Fruit fly (Drosophila melanogaster) whole organism, embryonic: ENCODE measurements around the gene Orct2.

Experiments
- Aef1 ChIP-seq: fragments of 200-800 bp; sonication (Bioruptor generic); IDR thresholded peaks from 3 replicates; pipeline ENCODE4 v1.3.6; 2022; ENCODE audit warnings: missing biosample characterization, missing genetic modification characterization
- B-H1 ChIP-seq: fragments of 200-800 bp; sonication (Bioruptor generic); IDR thresholded peaks from 3 replicates; pipeline ENCODE4 v1.3.6; 2022; ENCODE audit warnings: missing biosample characterization, missing genetic modification characterization
- CG12744 ChIP-seq: fragments of 200-800 bp; sonication (Bioruptor generic); optimal IDR thresholded peaks from 2 replicates; lab custom pipeline; 2016; ENCODE audit warnings: missing biosample characterization, missing genetic modification characterization
- CG13296 ChIP-seq: fragments of 200-800 bp; sonication (Bioruptor generic); optimal IDR thresholded peaks from 3 replicates; lab custom pipeline; 2018; ENCODE audit warnings: missing biosample characterization, mild to moderate bottlenecking, missing genetic modification characterization
- CG13424 ChIP-seq: fragments of 200-800 bp; sonication (Bioruptor generic); optimal IDR thresholded peaks from 2 replicates; lab custom pipeline; 2019; ENCODE audit warnings: missing biosample characterization, mild to moderate bottlenecking, missing genetic modification characterization, moderate library complexity
- CG14014 ChIP-seq: fragments of 200-800 bp; sonication (Bioruptor generic); IDR thresholded peaks from 2 replicates; pipeline ENCODE4 v1.3.6; 2022; ENCODE audit warnings: missing biosample characterization, missing genetic modification characterization
- CG17802 ChIP-seq: fragments of 200-800 bp; sonication (Bioruptor generic); optimal IDR thresholded peaks from 2 replicates; lab custom pipeline; 2018; ENCODE audit warnings: missing biosample characterization, mild to moderate bottlenecking, missing genetic modification characterization, moderate library complexity
- CG2712 ChIP-seq: fragments of 200-800 bp; optimal IDR thresholded peaks from 3 replicates; lab custom pipeline; 2019; ENCODE audit warnings: missing biosample characterization, mild to moderate bottlenecking, missing genetic modification characterization, moderate library complexity
- CG2875 ChIP-seq: fragments of 200-800 bp; sonication (Bioruptor generic); optimal IDR thresholded peaks from 2 replicates; lab custom pipeline; 2017; ENCODE audit warnings: missing biosample characterization, mild to moderate bottlenecking, missing genetic modification characterization, missing genetic modification reagents
- CG31365 ChIP-seq: fragments of 200-800 bp; sonication (Bioruptor generic); optimal IDR thresholded peaks from 2 replicates; lab custom pipeline; 2018; ENCODE audit warnings: missing biosample characterization, mild to moderate bottlenecking, missing genetic modification characterization
- CG3163 ChIP-seq: fragments of 200-800 bp; sonication (Bioruptor generic); optimal IDR thresholded peaks from 3 replicates; lab custom pipeline; 2016; ENCODE audit warnings: missing biosample characterization, missing genetic modification characterization
- CG32767 ChIP-seq: fragments of 200-800 bp; sonication (Bioruptor generic); IDR thresholded peaks from 2 replicates; pipeline ENCODE4 v1.3.6; 2022; ENCODE audit warnings: missing biosample characterization, missing genetic modification characterization
- CG33557 ChIP-seq: fragments of 200-800 bp; sonication (Bioruptor generic); optimal IDR thresholded peaks from 2 replicates; lab custom pipeline; 2019; ENCODE audit warnings: missing biosample characterization, mild to moderate bottlenecking, missing genetic modification characterization, moderate library complexity
- CG4328 ChIP-seq: fragments of 200-800 bp; sonication (Bioruptor generic); optimal IDR thresholded peaks from 3 replicates; lab custom pipeline; 2017; ENCODE audit warnings: missing biosample characterization, missing genetic modification reagents, missing genetic modification characterization
- CG4424 ChIP-seq: fragments of 200-800 bp; sonication (Bioruptor generic); optimal IDR thresholded peaks from 3 replicates; lab custom pipeline; 2016; ENCODE audit warnings: missing biosample characterization, missing genetic modification characterization
- CG8359 ChIP-seq: fragments of 200-800 bp; sonication (Bioruptor generic); optimal IDR thresholded peaks from 2 replicates; lab custom pipeline; 2017; ENCODE audit warnings: missing biosample characterization, mild to moderate bottlenecking, missing genetic modification characterization, borderline replicate concordance
- CG9817 ChIP-seq: fragments of 200-800 bp; sonication (Bioruptor generic); optimal IDR thresholded peaks from 2 replicates; lab custom pipeline; 2018; ENCODE audit warnings: missing biosample characterization, mild to moderate bottlenecking, missing genetic modification characterization, moderate library complexity
- Deaf1 ChIP-seq: fragments of 200-800 bp; optimal IDR thresholded peaks from 3 replicates; lab custom pipeline; 2019; ENCODE audit warnings: missing biosample characterization, mild to moderate bottlenecking, missing genetic modification characterization, moderate library complexity
- Dip2 ChIP-seq: fragments of 200-800 bp; sonication (Bioruptor generic); IDR thresholded peaks from 2 replicates; pipeline ENCODE4 v1.3.6; 2022; ENCODE audit warnings: missing biosample characterization, missing genetic modification characterization
- Dp ChIP-seq: fragments of 200-800 bp; sonication (Bioruptor generic); optimal IDR thresholded peaks from 2 replicates; lab custom pipeline; 2018; ENCODE audit warnings: missing biosample characterization, mild to moderate bottlenecking, missing genetic modification characterization, moderate library complexity
- Dref ChIP-seq: fragments of 200-800 bp; sonication (Bioruptor generic); IDR thresholded peaks from 2 replicates; pipeline ENCODE4 v1.3.6; 2022; ENCODE audit warnings: missing biosample characterization, missing genetic modification characterization
- ERR ChIP-seq: fragments of 200-800 bp; sonication (Bioruptor generic); optimal IDR thresholded peaks from 2 replicates; lab custom pipeline; 2016; ENCODE audit warnings: missing biosample characterization, missing genetic modification characterization
- Elba2 ChIP-seq: fragments of 200-800 bp; sonication (Bioruptor generic); optimal IDR thresholded peaks from 3 replicates; lab custom pipeline; 2016; ENCODE audit warnings: missing biosample characterization, missing genetic modification characterization
- Ets97D ChIP-seq: fragments of 200-800 bp; sonication (Bioruptor generic); optimal IDR thresholded peaks from 3 replicates; lab custom pipeline; 2016; ENCODE audit warnings: missing biosample characterization, missing genetic modification characterization
- HLH54F ChIP-seq: fragments of 200-800 bp; sonication (Bioruptor generic); optimal IDR thresholded peaks from 3 replicates; lab custom pipeline; 2016; ENCODE audit warnings: missing biosample characterization, missing genetic modification characterization
- Hmr ChIP-seq: fragments of 200-800 bp; sonication (Bioruptor generic); optimal IDR thresholded peaks from 3 replicates; lab custom pipeline; 2017; ENCODE audit warnings: mild to moderate bottlenecking, missing biosample characterization, missing genetic modification reagents, missing genetic modification characterization
- Hr51 ChIP-seq, 2 experiments: fragments of 200-800 bp; sonication (Bioruptor generic); optimal IDR thresholded peaks; 2 replicates in 1 of 2; 3 replicates in 1 of 2; lab custom pipeline; 2016 to 2018; ENCODE audit warnings: missing biosample characterization in 2 of 2, missing genetic modification characterization in 2 of 2, mild to moderate bottlenecking in 1 of 2, moderate library complexity in 1 of 2
- Lhr ChIP-seq: fragments of 200-800 bp; sonication (Bioruptor generic); optimal IDR thresholded peaks from 3 replicates; lab custom pipeline; 2017; ENCODE audit warnings: mild to moderate bottlenecking, missing biosample characterization, missing genetic modification reagents, missing genetic modification characterization
- Mes4 ChIP-seq: fragments of 200-800 bp; sonication (Bioruptor generic); optimal IDR thresholded peaks from 2 replicates; lab custom pipeline; 2016; ENCODE audit warnings: missing biosample characterization, missing genetic modification characterization
- NC2β ChIP-seq: fragments of 200-800 bp; sonication (Bioruptor generic); optimal IDR thresholded peaks from 2 replicates; lab custom pipeline; 2016; ENCODE audit warnings: missing biosample characterization, missing genetic modification characterization
- Ptx1 ChIP-seq: fragments of 200-800 bp; sonication (Bioruptor generic); IDR thresholded peaks from 2 replicates; pipeline ENCODE4 v1.3.6; 2022; ENCODE audit warnings: missing biosample characterization, missing genetic modification characterization
- Scr ChIP-seq: fragments of 200-800 bp; sonication (Bioruptor generic); IDR thresholded peaks from 2 replicates; pipeline ENCODE4 v1.3.6; 2022; ENCODE audit warnings: missing biosample characterization, missing genetic modification characterization; ENCODE audit not compliant: partially characterized antibody
- Spps ChIP-seq: fragments of 200-800 bp; sonication (Bioruptor generic); optimal IDR thresholded peaks from 2 replicates; lab custom pipeline; 2018; ENCODE audit warnings: missing biosample characterization, mild to moderate bottlenecking, missing genetic modification characterization
- Taf1 ChIP-seq: fragments of 200-800 bp; sonication (Bioruptor generic); IDR thresholded peaks from 2 replicates; pipeline ENCODE4 v1.3.6; 2022; ENCODE audit warnings: missing biosample characterization, missing genetic modification characterization
- Trl ChIP-seq, 3 experiments: fragments of >200 bp in 2 of 3; fragments of 200-800 bp in 1 of 3; sonication (Bioruptor generic) in 1 of 3; optimal IDR thresholded peaks; 2 replicates in 1 of 3; 3 replicates in 2 of 3; lab custom pipeline; 2016 to 2017; ENCODE audit warnings: missing biosample characterization in 1 of 3, missing genetic modification characterization in 1 of 3
- YL-1 ChIP-seq: fragments of 200-800 bp; sonication (Bioruptor generic); optimal IDR thresholded peaks from 3 replicates; lab custom pipeline; 2017; ENCODE audit warnings: missing biosample characterization, mild to moderate bottlenecking, missing genetic modification characterization
- ase ChIP-seq: fragments of 200-800 bp; sonication (Bioruptor generic); IDR thresholded peaks from 3 replicates; pipeline ENCODE4 v1.3.6; 2022; ENCODE audit warnings: missing biosample characterization, missing genetic modification characterization
- chm ChIP-seq: fragments of 200-800 bp; sonication (Bioruptor generic); IDR thresholded peaks from 2 replicates; pipeline ENCODE4 v1.3.6; 2022; ENCODE audit warnings: missing biosample characterization, missing genetic modification characterization
- crp ChIP-seq, 2 experiments: fragments of 200-800 bp; sonication (Bioruptor generic); optimal IDR thresholded peaks; 2 replicates in 1 of 2; 3 replicates in 1 of 2; lab custom pipeline; 2017; ENCODE audit warnings: missing biosample characterization in 2 of 2, missing genetic modification characterization in 2 of 2, mild to moderate bottlenecking in 1 of 2, moderate library complexity in 1 of 2
- danr ChIP-seq: fragments of 200-800 bp; sonication (Bioruptor generic); IDR thresholded peaks from 2 replicates; pipeline ENCODE4 v1.3.6; 2022; ENCODE audit warnings: missing biosample characterization, missing genetic modification characterization
- dmrt99B ChIP-seq: fragments of 200-800 bp; sonication (Bioruptor generic); optimal IDR thresholded peaks from 2 replicates; lab custom pipeline; 2018; ENCODE audit warnings: missing biosample characterization, mild to moderate bottlenecking, missing genetic modification characterization, moderate library complexity
- gcm2 ChIP-seq: fragments of 200-800 bp; sonication (Bioruptor generic); optimal IDR thresholded peaks from 2 replicates; lab custom pipeline; 2016; ENCODE audit warnings: missing biosample characterization, missing genetic modification characterization
- jumu ChIP-seq: fragments of 200-800 bp; sonication (Bioruptor generic); optimal IDR thresholded peaks from 3 replicates; lab custom pipeline; 2016; ENCODE audit warnings: missing biosample characterization, missing genetic modification characterization
- kah ChIP-seq: fragments of 200-800 bp; sonication (Bioruptor generic); optimal IDR thresholded peaks from 2 replicates; lab custom pipeline; 2018; ENCODE audit warnings: missing biosample characterization, mild to moderate bottlenecking, missing genetic modification characterization
- mam ChIP-seq: fragments of 200-800 bp; sonication (Bioruptor generic); optimal IDR thresholded peaks from 3 replicates; lab custom pipeline; 2016; ENCODE audit warnings: missing biosample characterization, missing genetic modification characterization
- mld ChIP-seq: fragments of 200-800 bp; sonication (Bioruptor generic); IDR thresholded peaks from 3 replicates; pipeline ENCODE4 v1.3.6; 2022; ENCODE audit warnings: missing biosample characterization, missing genetic modification characterization; ENCODE audit not compliant: partially characterized antibody
- schlank ChIP-seq: fragments of 200-800 bp; sonication (Bioruptor generic); optimal IDR thresholded peaks from 2 replicates; lab custom pipeline; 2018; ENCODE audit warnings: missing biosample characterization, mild to moderate bottlenecking, missing genetic modification characterization
- stc ChIP-seq: fragments of 200-800 bp; sonication (Bioruptor generic); IDR thresholded peaks from 2 replicates; pipeline ENCODE4 v1.3.6; 2022; ENCODE audit warnings: missing biosample characterization, missing genetic modification characterization
- tgo ChIP-seq: fragments of 200-800 bp; sonication (Bioruptor generic); IDR thresholded peaks from 3 replicates; pipeline ENCODE4 v1.3.6; 2022; ENCODE audit warnings: missing biosample characterization, missing genetic modification characterization
- trem ChIP-seq: fragments of 200-800 bp; optimal IDR thresholded peaks from 3 replicates; lab custom pipeline; 2019; ENCODE audit warnings: missing biosample characterization, mild to moderate bottlenecking, missing genetic modification characterization, moderate library complexity
- vfl ChIP-seq: fragments of 200-800 bp; sonication (Bioruptor generic); optimal IDR thresholded peaks from 2 replicates; lab custom pipeline; 2016; ENCODE audit warnings: missing biosample characterization, missing genetic modification characterization

Gene Orct2

dm6 chr3R:24252494-24252893 lies 20.3 kb upstream of the Orct2 start, which contains the start of gene beta-PheRS (continued):
- TF ChIP-seq ase (GFP tag; lab: Robert Waterston, UW) = no peak
- TF ChIP-seq Ets97D (GFP tag; lab: Kevin White, UChicago) = peak; percentile 91
- TF ChIP-seq dmrt99B (tag; lab: Kevin White, UChicago) = no peak
- peak; percentile 65 for TF ChIP-seq CG9817 (tag; lab: Kevin White, UChicago)
- TF ChIP-seq CG2875 (GFP tag; lab: Kevin White, UChicago) = no peak
- TF ChIP-seq Dip2 (GFP tag; lab: Robert Waterston, UW) = no peak
- TF ChIP-seq mld (GFP tag; lab: Robert Waterston, UW) = peak; percentile 64
- peak; percentile 79 for TF ChIP-seq ERR (GFP tag; lab: Kevin White, UChicago)
- peak; percentile 98 for TF ChIP-seq YL-1 (GFP tag; lab: Kevin White, UChicago)
- no peak for TF ChIP-seq gcm2 (GFP tag; lab: Kevin White, UChicago)
- no peak for TF ChIP-seq CG33557 (GFP tag; lab: Kevin White, UChicago)
- TF ChIP-seq Elba2 (GFP tag; lab: Kevin White, UChicago) = peak; percentile 67
- no peak for TF ChIP-seq CG31365 (tag; lab: Kevin White, UChicago)
- TF ChIP-seq jumu (GFP tag; lab: Kevin White, UChicago) = peak; percentile 53
- TF ChIP-seq Spps (tag; lab: Kevin White, UChicago) = no peak
- peak; percentile 82 for TF ChIP-seq trem
- TF ChIP-seq Deaf1 = no peak
- peak; percentile 59 for TF ChIP-seq Dref (GFP tag; lab: Robert Waterston, UW)
- no peak for TF ChIP-seq schlank
- no peak; the same call in 2 of the 3 replicates for TF ChIP-seq tgo (GFP tag; lab: Robert Waterston, UW)
- peak in 1 of 2 experiments; percentile 42 for TF ChIP-seq Hr51 (GFP tag; optimal IDR thresholded peaks at IDR 0.05; lab: Kevin White, UChicago)
- TF ChIP-seq Trl (optimal IDR thresholded peaks at IDR 0.05; lab: Kevin White, UChicago) = no peak
- TF ChIP-seq Trl (GFP tag; optimal IDR thresholded peaks at IDR 0.05; lab: Kevin White, UChicago) = peak; percentile 60
- peak; percentile 91 for TF ChIP-seq CG2712 (tag; lab: Kevin White, UChicago)
- peak; percentile 92 for TF ChIP-seq Scr
- no peak for TF ChIP-seq CG12744
- TF ChIP-seq CG17802 = peak; percentile 95
- peak; percentile 75 for TF ChIP-seq CG14014 (GFP tag; lab: Robert Waterston, UW)
- TF ChIP-seq CG13424 = peak; percentile 66
- TF ChIP-seq danr = no peak
- TF ChIP-seq Taf1 = no peak
- TF ChIP-seq Lhr = peak; percentile 91
- no peak; the same call in 1 of the 2 replicates for TF ChIP-seq chm (GFP tag; lab: Robert Waterston, UW)
- no peak for TF ChIP-seq kah (GFP tag; lab: Kevin White, UChicago)
- TF ChIP-seq CG32767 (GFP tag; lab: Robert Waterston, UW) = no peak
- TF ChIP-seq Aef1 = no peak; the same call in 2 of the 3 replicates
- TF ChIP-seq CG4328 (GFP tag; lab: Kevin White, UChicago) = no peak
- TF ChIP-seq mam (GFP tag; lab: Kevin White, UChicago) = peak; percentile 66
- TF ChIP-seq CG3163 (GFP tag; lab: Kevin White, UChicago) = peak; percentile 48
- TF ChIP-seq crp (GFP tag; optimal IDR thresholded peaks at IDR 0.05; lab: Kevin White, UChicago) = no peak
- no peak for TF ChIP-seq Hmr (GFP tag; lab: Kevin White, UChicago)
- no peak for TF ChIP-seq CG13296 (GFP tag; lab: Kevin White, UChicago)
- no peak for TF ChIP-seq Ptx1 (GFP tag; lab: Robert Waterston, UW)
- TF ChIP-seq NC2β (GFP tag; lab: Kevin White, UChicago) = peak; percentile 50
- TF ChIP-seq Dp (GFP tag; lab: Kevin White, UChicago) = peak; percentile 55
- TF ChIP-seq B-H1 (GFP tag; lab: Robert Waterston, UW) = peak; percentile 22; the same call in 1 of the 3 replicates
- TF ChIP-seq HLH54F (GFP tag; lab: Kevin White, UChicago) = peak; percentile 61
- TF ChIP-seq stc = no peak
- peak; percentile 30 for TF ChIP-seq Mes4 (GFP tag; lab: Kevin White, UChicago)
- TF ChIP-seq CG8359 (GFP tag; lab: Kevin White, UChicago) = no peak
- no peak for TF ChIP-seq CG4424 (GFP tag; lab: Kevin White, UChicago)
- no peak for TF ChIP-seq vfl (GFP tag; lab: Kevin White, UChicago)
